Fruit fly (Drosophila melanogaster): ENCODE measurements around the gene CG45095.
A peak's percentile ranks its signal among the peaks of the same experiment; 100 is the strongest.

The CG45095 gene

DNA sequence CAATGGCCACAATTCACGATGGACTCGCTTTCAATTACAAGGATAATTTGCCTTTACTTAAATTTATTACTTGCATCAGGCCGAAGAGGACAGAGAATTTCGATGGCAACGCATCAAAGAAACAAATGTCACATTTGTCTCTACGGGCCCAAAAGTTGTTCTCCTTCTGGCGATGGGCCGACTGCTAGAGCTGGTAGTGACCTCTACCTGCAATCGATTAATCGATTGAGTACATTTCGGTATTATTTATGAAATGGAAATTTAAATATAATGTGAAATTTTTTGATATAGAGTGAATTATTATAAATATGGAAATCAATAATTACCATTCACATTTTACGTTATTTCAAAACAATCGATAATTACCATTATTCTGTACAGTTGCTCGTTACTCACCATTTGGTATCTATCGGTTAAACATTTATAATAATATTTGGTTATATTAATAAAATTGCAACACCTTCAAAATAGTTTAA, 20.4 kb downstream of the CG45095 start, which contains the start of the genes CG31510 and TTLL5 (continued):
- TF ChIP-seq unc-4 (GFP tag; IDR thresholded peaks at IDR 0.05; ENCODE audit: partially characterized antibody) (peak; percentile 57; the same call in 1 of the 2 replicates), gem (tag; optimal IDR thresholded peaks at IDR 0.05) (no peak), zfh2 (GFP tag; optimal IDR thresholded peaks at IDR 0.05) (peak; percentile 17), Trl (optimal IDR thresholded peaks at IDR 0.05) (no peak), Trl (GFP tag; optimal IDR thresholded peaks at IDR 0.05) (peak; percentile 14), vfl (GFP tag; optimal IDR thresholded peaks at IDR 0.05) (no peak), MTF-1 (GFP tag; optimal IDR thresholded peaks at IDR 0.05; ENCODE audit: borderline replicate concordance) (no peak), CG13894 (tag; optimal IDR thresholded peaks at IDR 0.05) (no peak), CrebB (tag; optimal IDR thresholded peaks at IDR 0.05) (peak; percentile 9), CG17612 (GFP tag; IDR thresholded peaks at IDR 0.05) (no peak), CG12236 (GFP tag; optimal IDR thresholded peaks at IDR 0.05) (no peak), Opbp (GFP tag; IDR thresholded peaks at IDR 0.05; ENCODE audit: partially characterized antibody) (peak; percentile 72), zfh1 (GFP tag; IDR thresholded peaks at IDR 0.05) (peak; percentile 49; the same call in 1 of the 3 replicates), CG2129 (GFP tag; IDR thresholded peaks at IDR 0.05; ENCODE audit: partially characterized antibody) (peak; percentile 70), dati (GFP tag; IDR thresholded peaks at IDR 0.05) (no peak), CG6689 (GFP tag; IDR thresholded peaks at IDR 0.05) (no peak), CG1603 (tag; optimal IDR thresholded peaks at IDR 0.05) (no peak), CG4617 (GFP tag; optimal IDR thresholded peaks at IDR 0.05; ENCODE audit: borderline replicate concordance) (peak; percentile 49), CG8290 (GFP tag; optimal IDR thresholded peaks at IDR 0.05) (no peak), CG8290 (tag; optimal IDR thresholded peaks at IDR 0.05) (no peak), Hsf (GFP tag; optimal IDR thresholded peaks at IDR 0.05) (no peak), Oli (tag; optimal IDR thresholded peaks at IDR 0.05) (no peak), Camta (GFP tag; optimal IDR thresholded peaks at IDR 0.05) (no peak), tna (GFP tag; IDR thresholded peaks at IDR 0.05; ENCODE audit: partially characterized antibody) (peak; percentile 15; the same call in 1 of the 2 replicates), MBD-R2 (GFP tag; IDR thresholded peaks at IDR 0.05) (peak; percentile 71), CG12659 (GFP tag; optimal IDR thresholded peaks at IDR 0.05) (no peak), nau (GFP tag; optimal IDR thresholded peaks at IDR 0.05) (no peak), p53 (GFP tag; optimal IDR thresholded peaks at IDR 0.05) (no peak), CG12769 (tag; optimal IDR thresholded peaks at IDR 0.05) (no peak), sna (GFP tag; IDR thresholded peaks at IDR 0.05; ENCODE audit: partially characterized antibody) (peak; percentile 61), CG34422 (GFP tag; IDR thresholded peaks at IDR 0.05) (0 out of 3 replicates have a peak, but pooled peaks have one; percentile 43), Fer2 (tag; optimal IDR thresholded peaks at IDR 0.05) (no peak), Optix (GFP tag; IDR thresholded peaks at IDR 0.05) (no peak), CG32772 (GFP tag; IDR thresholded peaks at IDR 0.05) (no peak), Bgb (GFP tag; IDR thresholded peaks at IDR 0.05; ENCODE audit: partially characterized antibody) (peak; percentile 66), kni (GFP tag; optimal IDR thresholded peaks at IDR 0.05) (no peak), CG1024 (GFP tag; IDR thresholded peaks at IDR 0.05) (no peak; the same call in 1 of the 2 replicates), BtbVII (GFP tag; optimal IDR thresholded peaks at IDR 0.05) (no peak), lola (GFP tag; optimal IDR thresholded peaks at IDR 0.05) (peak in 1 of 3 experiments; percentile 18), tx (GFP tag; optimal IDR thresholded peaks at IDR 0.05) (no peak), Oaz (GFP tag; IDR thresholded peaks at IDR 0.05) (no peak), Deaf1 (tag; optimal IDR thresholded peaks at IDR 0.05) (no peak), CG42726 (GFP tag; IDR thresholded peaks at IDR 0.05; ENCODE audit: partially characterized antibody) (peak; percentile 48; the same call in 1 of the 2 replicates), CG13287 (GFP tag; IDR thresholded peaks at IDR 0.05; ENCODE audit: partially characterized antibody) (peak; percentile 75; the same call in 1 of the 2 replicates), Stat92E (GFP tag; optimal IDR thresholded peaks at IDR 0.05) (peak in 1 of 3 experiments; percentile 16), CG1792 (GFP tag; optimal IDR thresholded peaks at IDR 0.05) (no peak), CHES-1-like (GFP tag; optimal IDR thresholded peaks at IDR 0.05) (peak; percentile 13), Lim3 (GFP tag; IDR thresholded peaks at IDR 0.05) (no peak), repo (GFP tag; optimal IDR thresholded peaks at IDR 0.05) (no peak), Hr3 (GFP tag; optimal IDR thresholded peaks at IDR 0.05) (no peak)

Measured in whole organism, embryonic.